Worm (Caenorhabditis elegans) whole organism, midembryonic: ENCODE measurements around the gene aqp-2.

Experiments
- T22C8.4 ChIP-seq: fragments of 200-800 bp; sonication (Bioruptor generic); IDR thresholded peaks from 2 replicates; pipeline ENCODE4 v1.3.6; 2022; ENCODE audit warnings: missing genetic modification characterization, missing compliant biosample characterization
- flt-1 ChIP-seq: fragments of 200-800 bp; sonication (Bioruptor generic); IDR thresholded peaks from 2 replicates; pipeline ENCODE4 v1.3.6; 2022; ENCODE audit warnings: missing genetic modification characterization, missing compliant biosample characterization
- klf-2 ChIP-seq: fragments of 200-800 bp; sonication (Bioruptor generic); conservative IDR thresholded peaks from 2 replicates; pipeline ENCODE4 v1.3.6; 2022; ENCODE audit warnings: missing genetic modification reagents, missing genetic modification characterization, missing compliant biosample characterization
- ztf-29 ChIP-seq: fragments of 200-800 bp; sonication (Bioruptor generic); IDR thresholded peaks from 2 replicates; pipeline ENCODE4 v1.3.6; 2022; ENCODE audit warnings: missing genetic modification reagents, missing genetic modification characterization, missing compliant biosample characterization

DNA sequence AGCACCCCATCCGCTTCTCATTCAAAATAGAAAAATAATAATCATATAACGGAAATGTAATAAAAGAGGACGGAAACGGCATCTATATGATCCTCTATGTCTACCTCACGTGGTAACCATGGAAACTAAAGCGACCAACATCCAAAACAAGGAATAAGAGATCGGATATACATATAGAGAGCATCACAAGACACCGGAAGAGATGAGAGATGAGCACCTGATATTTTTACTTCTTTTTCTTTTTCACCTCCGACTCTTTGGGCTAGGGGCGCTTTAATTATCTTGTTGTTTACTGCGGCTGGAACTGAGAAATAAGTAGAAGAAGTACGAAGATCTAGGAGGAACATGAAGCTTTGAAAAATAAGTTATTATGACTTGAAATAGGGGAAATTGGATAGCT lies 2.0 kb upstream of the aqp-2 start:
- TF ChIP-seq flt-1 (no peak), ztf-29 (GFP tag; lab: Robert Waterston, UW) (no peak), klf-2 (GFP tag; lab: Robert Waterston, UW) (no peak), T22C8.4 (GFP tag; lab: Robert Waterston, UW) (no peak)
